Fruit fly (Drosophila melanogaster) whole organism, embryonic: ENCODE data around the gene CG17207.
A peak's percentile ranks its signal among the peaks of the same experiment; 100 is the strongest.

Experiments
- ATbp ChIP-seq: fragments of 200-800 bp; sonication (Bioruptor generic); optimal IDR thresholded peaks from 2 replicates; lab custom pipeline; 2017; ENCODE audit warnings: missing biosample characterization, mild to moderate bottlenecking, missing genetic modification characterization, missing genetic modification reagents
- Antp ChIP-seq: fragments of 200-800 bp; sonication (Bioruptor generic); optimal IDR thresholded peaks from 3 replicates; lab custom pipeline; 2016; ENCODE audit warnings: missing biosample characterization, missing genetic modification characterization
- CG12659 ChIP-seq: fragments of 200-800 bp; sonication (Bioruptor generic); optimal IDR thresholded peaks from 3 replicates; lab custom pipeline; 2017; ENCODE audit warnings: mild to moderate bottlenecking, missing biosample characterization, missing genetic modification reagents, missing genetic modification characterization
- CG14014 ChIP-seq: fragments of 200-800 bp; sonication (Bioruptor generic); IDR thresholded peaks from 2 replicates; pipeline ENCODE4 v1.3.6; 2022; ENCODE audit warnings: missing biosample characterization, missing genetic modification characterization
- CG14965 ChIP-seq: fragments of 200-800 bp; sonication (Bioruptor generic); optimal IDR thresholded peaks from 2 replicates; lab custom pipeline; 2016; ENCODE audit warnings: missing biosample characterization, missing genetic modification characterization, borderline replicate concordance
- CG15269 ChIP-seq: fragments of 200-800 bp; sonication (Bioruptor generic); optimal IDR thresholded peaks from 2 replicates; lab custom pipeline; 2018; ENCODE audit warnings: missing biosample characterization, mild to moderate bottlenecking, missing genetic modification characterization, moderate library complexity
- CG17802 ChIP-seq: fragments of 200-800 bp; sonication (Bioruptor generic); optimal IDR thresholded peaks from 2 replicates; lab custom pipeline; 2018; ENCODE audit warnings: missing biosample characterization, mild to moderate bottlenecking, missing genetic modification characterization, moderate library complexity
- CG17829 ChIP-seq: fragments of 200-800 bp; optimal IDR thresholded peaks from 2 replicates; lab custom pipeline; 2019; ENCODE audit warnings: missing biosample characterization, mild to moderate bottlenecking, missing genetic modification characterization, moderate library complexity
- CG18619 ChIP-seq: fragments of 200-800 bp; sonication (Bioruptor generic); optimal IDR thresholded peaks from 3 replicates; lab custom pipeline; 2017; ENCODE audit warnings: missing biosample characterization, mild to moderate bottlenecking, missing genetic modification characterization
- CG2116 ChIP-seq: fragments of 200-800 bp; sonication (Bioruptor generic); optimal IDR thresholded peaks from 3 replicates; lab custom pipeline; 2018; ENCODE audit warnings: missing biosample characterization, mild to moderate bottlenecking, missing genetic modification characterization
- CG2199 ChIP-seq: fragments of 200-800 bp; sonication (Bioruptor generic); IDR thresholded peaks from 3 replicates; pipeline ENCODE4 v1.3.6; 2022; ENCODE audit warnings: missing biosample characterization, missing genetic modification characterization
- CG31224 ChIP-seq: fragments of 200-800 bp; sonication (Bioruptor generic); IDR thresholded peaks from 2 replicates; pipeline ENCODE4 v1.3.6; 2022; ENCODE audit warnings: missing biosample characterization, missing genetic modification characterization
- CG34224 ChIP-seq: fragments of 200-800 bp; sonication (Bioruptor generic); IDR thresholded peaks from 3 replicates; pipeline ENCODE4 v1.3.6; 2022; ENCODE audit warnings: missing biosample characterization, missing genetic modification characterization; ENCODE audit not compliant: partially characterized antibody
- CG3838 ChIP-seq: fragments of 200-800 bp; sonication (Bioruptor generic); optimal IDR thresholded peaks from 3 replicates; lab custom pipeline; 2016; ENCODE audit warnings: missing biosample characterization, missing genetic modification characterization
- CG4424 ChIP-seq: fragments of 200-800 bp; sonication (Bioruptor generic); optimal IDR thresholded peaks from 3 replicates; lab custom pipeline; 2016; ENCODE audit warnings: missing biosample characterization, missing genetic modification characterization
- CG4854 ChIP-seq: fragments of 200-800 bp; sonication (Bioruptor generic); optimal IDR thresholded peaks from 2 replicates; lab custom pipeline; 2016; ENCODE audit warnings: missing biosample characterization, missing genetic modification characterization, inconsistent platforms
- CG5953 ChIP-seq: fragments of 200-800 bp; sonication (Bioruptor generic); IDR thresholded peaks from 2 replicates; pipeline ENCODE4 v1.3.6; 2022; ENCODE audit warnings: missing biosample characterization, missing genetic modification characterization
- CG6654 ChIP-seq: fragments of 200-800 bp; sonication (Bioruptor generic); optimal IDR thresholded peaks from 2 replicates; lab custom pipeline; 2017; ENCODE audit warnings: missing biosample characterization, mild to moderate bottlenecking, missing genetic modification characterization
- CG6689 ChIP-seq: fragments of 200-800 bp; sonication (Bioruptor generic); IDR thresholded peaks from 2 replicates; pipeline ENCODE4 v1.3.6; 2022; ENCODE audit warnings: missing biosample characterization, missing genetic modification characterization
- CG6854 ChIP-seq: fragments of 200-800 bp; sonication (Bioruptor generic); optimal IDR thresholded peaks from 3 replicates; lab custom pipeline; 2017; ENCODE audit warnings: missing biosample characterization, mild to moderate bottlenecking, missing genetic modification characterization
- CG8359 ChIP-seq: fragments of 200-800 bp; sonication (Bioruptor generic); optimal IDR thresholded peaks from 2 replicates; lab custom pipeline; 2017; ENCODE audit warnings: missing biosample characterization, mild to moderate bottlenecking, missing genetic modification characterization, borderline replicate concordance
- CrebB ChIP-seq: fragments of 200-800 bp; sonication (Bioruptor generic); optimal IDR thresholded peaks from 3 replicates; lab custom pipeline; 2018; ENCODE audit warnings: missing biosample characterization, mild to moderate bottlenecking, missing genetic modification characterization
- Dref ChIP-seq: fragments of 200-800 bp; sonication (Bioruptor generic); IDR thresholded peaks from 2 replicates; pipeline ENCODE4 v1.3.6; 2022; ENCODE audit warnings: missing biosample characterization, missing genetic modification characterization
- E2f1 ChIP-seq: fragments of 200-800 bp; sonication (Bioruptor generic); IDR thresholded peaks from 2 replicates; pipeline ENCODE4 v1.3.6; 2022; ENCODE audit warnings: missing biosample characterization, missing genetic modification characterization
- Ets65A ChIP-seq: fragments of 200-800 bp; sonication (Bioruptor generic); peaks from one replicate; lab custom pipeline; 2016; ENCODE audit warnings: missing biosample characterization, missing genetic modification characterization
- Gsc ChIP-seq: fragments of 200-800 bp; sonication (Bioruptor generic); IDR thresholded peaks from 2 replicates; pipeline ENCODE4 v1.3.6; 2022; ENCODE audit warnings: missing biosample characterization, missing genetic modification characterization
- H15 ChIP-seq: fragments of 200-800 bp; sonication (Bioruptor generic); IDR thresholded peaks from 3 replicates; pipeline ENCODE4 v1.3.6; 2022; ENCODE audit warnings: missing biosample characterization, missing genetic modification characterization
- HLH3B ChIP-seq: fragments of 200-800 bp; sonication (Bioruptor generic); IDR thresholded peaks from 2 replicates; pipeline ENCODE4 v1.3.6; 2022; ENCODE audit warnings: missing biosample characterization, missing genetic modification characterization
- HLHmδ ChIP-seq: fragments of 200-800 bp; sonication (Bioruptor generic); optimal IDR thresholded peaks from 2 replicates; lab custom pipeline; 2018; ENCODE audit warnings: missing biosample characterization, mild to moderate bottlenecking, missing genetic modification characterization, moderate library complexity
- Hr39 ChIP-seq: fragments of >200 bp; optimal IDR thresholded peaks from 2 replicates; lab custom pipeline; 2017
- Max ChIP-seq: fragments of 200-800 bp; sonication (Bioruptor generic); optimal IDR thresholded peaks from 2 replicates; lab custom pipeline; 2016; ENCODE audit warnings: missing biosample characterization, mild to moderate bottlenecking, missing genetic modification characterization
- NC2β ChIP-seq: fragments of 200-800 bp; sonication (Bioruptor generic); optimal IDR thresholded peaks from 2 replicates; lab custom pipeline; 2016; ENCODE audit warnings: missing biosample characterization, missing genetic modification characterization
- Opbp ChIP-seq: fragments of 200-800 bp; sonication (Bioruptor generic); IDR thresholded peaks from 3 replicates; pipeline ENCODE4 v1.3.6; 2022; ENCODE audit warnings: missing biosample characterization, missing genetic modification characterization; ENCODE audit not compliant: partially characterized antibody
- Poxn ChIP-seq: fragments of 200-800 bp; sonication (Bioruptor generic); IDR thresholded peaks from 2 replicates; pipeline ENCODE4 v1.3.6; 2022; ENCODE audit warnings: missing biosample characterization, missing genetic modification characterization
- Rfx ChIP-seq: fragments of 200-800 bp; sonication (Bioruptor generic); IDR thresholded peaks from 2 replicates; pipeline ENCODE4 v1.3.6; 2022; ENCODE audit warnings: missing biosample characterization, missing genetic modification characterization
- Spps ChIP-seq: fragments of 200-800 bp; sonication (Bioruptor generic); optimal IDR thresholded peaks from 2 replicates; lab custom pipeline; 2018; ENCODE audit warnings: missing biosample characterization, mild to moderate bottlenecking, missing genetic modification characterization
- Xbp1 ChIP-seq: fragments of 200-800 bp; sonication (Bioruptor generic); optimal IDR thresholded peaks from 3 replicates; lab custom pipeline; 2016; ENCODE audit warnings: missing biosample characterization, mild to moderate bottlenecking, missing genetic modification characterization
- ash1 ChIP-seq: fragments of 200-800 bp; sonication (Bioruptor generic); optimal IDR thresholded peaks from 2 replicates; lab custom pipeline; 2018; ENCODE audit warnings: missing biosample characterization, mild to moderate bottlenecking, missing genetic modification characterization
- chinmo ChIP-seq: fragments of 200-800 bp; sonication (Bioruptor generic); IDR thresholded peaks from 4 replicates; pipeline ENCODE4 v1.3.6; 2022; ENCODE audit warnings: missing biosample characterization, missing genetic modification characterization; ENCODE audit not compliant: partially characterized antibody
- ci ChIP-seq: fragments of 200-800 bp; sonication (Bioruptor generic); IDR thresholded peaks from 3 replicates; pipeline ENCODE4 v1.3.6; 2022; ENCODE audit warnings: missing biosample characterization, missing genetic modification characterization
- corto ChIP-seq: fragments of 200-800 bp; sonication (Bioruptor generic); optimal IDR thresholded peaks from 2 replicates; lab custom pipeline; 2016; ENCODE audit warnings: missing biosample characterization, mild to moderate bottlenecking, missing genetic modification characterization, moderate library complexity
- da ChIP-seq: fragments of 200-800 bp; sonication (Bioruptor generic); optimal IDR thresholded peaks from 2 replicates; lab custom pipeline; 2016; ENCODE audit warnings: missing biosample characterization, missing genetic modification characterization
- fd102C ChIP-seq: fragments of 200-800 bp; sonication (Bioruptor generic); optimal IDR thresholded peaks from 2 replicates; lab custom pipeline; 2018; ENCODE audit warnings: missing biosample characterization, mild to moderate bottlenecking, missing genetic modification characterization, moderate library complexity
- fd3F ChIP-seq: fragments of 200-800 bp; sonication (Bioruptor generic); optimal IDR thresholded peaks from 2 replicates; lab custom pipeline; 2018; ENCODE audit warnings: missing biosample characterization, mild to moderate bottlenecking, missing genetic modification characterization, moderate library complexity
- hbn ChIP-seq: fragments of 200-800 bp; sonication (Bioruptor generic); IDR thresholded peaks from 2 replicates; pipeline ENCODE4 v1.3.6; 2022; ENCODE audit warnings: missing biosample characterization, missing genetic modification characterization; ENCODE audit not compliant: partially characterized antibody
- inv ChIP-seq: fragments of 200-800 bp; sonication (Bioruptor generic); IDR thresholded peaks from 2 replicates; pipeline ENCODE4 v1.3.6; 2022; ENCODE audit warnings: missing biosample characterization, missing genetic modification characterization; ENCODE audit not compliant: partially characterized antibody
- lilli ChIP-seq: fragments of 200-800 bp; sonication (Bioruptor generic); optimal IDR thresholded peaks from 3 replicates; lab custom pipeline; 2016; ENCODE audit warnings: missing biosample characterization, missing genetic modification characterization
- pum ChIP-seq: fragments of 200-800 bp; sonication (Bioruptor generic); optimal IDR thresholded peaks from 2 replicates; lab custom pipeline; 2016; ENCODE audit warnings: missing biosample characterization, missing genetic modification characterization
- sim ChIP-seq: fragments of 200-800 bp; sonication (Bioruptor generic); IDR thresholded peaks from 2 replicates; pipeline ENCODE4 v1.3.6; 2022; ENCODE audit warnings: missing biosample characterization, missing genetic modification characterization
- sr ChIP-seq: fragments of 200-800 bp; sonication (Bioruptor generic); IDR thresholded peaks from 3 replicates; pipeline ENCODE4 v1.3.6; 2022; ENCODE audit warnings: missing biosample characterization, missing genetic modification characterization
- unc-4 ChIP-seq: fragments of 200-800 bp; sonication (Bioruptor generic); IDR thresholded peaks from 2 replicates; pipeline ENCODE4 v1.3.6; 2022; ENCODE audit warnings: missing biosample characterization, missing genetic modification characterization; ENCODE audit not compliant: partially characterized antibody

CG17207 gene

dm6 chr3R:12449617-12450242 lies 10.8 kb upstream of the CG17207 start (continued):
- no peak for TF ChIP-seq H15 (GFP tag; lab: Robert Waterston, UW)
- TF ChIP-seq Antp (GFP tag; lab: Kevin White, UChicago) = no peak
- no peak for TF ChIP-seq CrebB (tag; lab: Kevin White, UChicago)
- TF ChIP-seq Opbp (GFP tag; lab: Robert Waterston, UW) = 0 out of 3 replicates have a peak, but pooled peaks have one; percentile 25
- TF ChIP-seq CG6854 (GFP tag; lab: Kevin White, UChicago) = no peak
- no peak for TF ChIP-seq CG4854
- TF ChIP-seq Spps (tag; lab: Kevin White, UChicago) = no peak
- no peak for TF ChIP-seq CG12659 (GFP tag; lab: Kevin White, UChicago)
- no peak; the same call in 1 of the 2 replicates for TF ChIP-seq CG6689 (GFP tag; lab: Robert Waterston, UW)
- no peak for TF ChIP-seq CG14965
- TF ChIP-seq NC2β = no peak
- no peak for TF ChIP-seq E2f1
- TF ChIP-seq CG3838 = no peak
- TF ChIP-seq CG17829 (tag; lab: Kevin White, UChicago) = no peak
- TF ChIP-seq CG31224 = no peak
- no peak for TF ChIP-seq HLHmδ
- no peak for TF ChIP-seq chinmo
- TF ChIP-seq fd102C = no peak
- peak; percentile 76; the same call in 2 of the 3 replicates for TF ChIP-seq sr (GFP tag; lab: Robert Waterston, UW)
- TF ChIP-seq lilli (GFP tag; lab: Kevin White, UChicago) = no peak
- no peak for TF ChIP-seq CG17802
- TF ChIP-seq CG15269 (tag; lab: Kevin White, UChicago) = no peak
- TF ChIP-seq Max (GFP tag; lab: Kevin White, UChicago) = no peak
- TF ChIP-seq CG5953 (GFP tag; lab: Robert Waterston, UW) = 0 out of 2 replicates have a peak, but pooled peaks have one; percentile 19
- peak; percentile 12; the same call in 1 of the 2 replicates for TF ChIP-seq Rfx (GFP tag; lab: Robert Waterston, UW)
- TF ChIP-seq CG34224 (GFP tag; lab: Robert Waterston, UW) = no peak
- TF ChIP-seq ash1 = no peak
- TF ChIP-seq da (GFP tag; lab: Kevin White, UChicago) = no peak
- no peak for TF ChIP-seq HLH3B (GFP tag; lab: Robert Waterston, UW)
- no peak for TF ChIP-seq fd3F (GFP tag; lab: Kevin White, UChicago)
- TF ChIP-seq corto (GFP tag; lab: Kevin White, UChicago) = no peak
- 0 out of 3 replicates have a peak, but pooled peaks have one; percentile 32 for TF ChIP-seq CG2199 (GFP tag; lab: Robert Waterston, UW)
- no peak for TF ChIP-seq CG18619
- no peak for TF ChIP-seq CG4424 (GFP tag; lab: Kevin White, UChicago)
- TF ChIP-seq Dref = no peak
- TF ChIP-seq Xbp1 (GFP tag; lab: Kevin White, UChicago) = no peak
- TF ChIP-seq CG2116 = no peak
- no peak for TF ChIP-seq Gsc (GFP tag; lab: Robert Waterston, UW)
- TF ChIP-seq pum (GFP tag; lab: Kevin White, UChicago) = no peak
- TF ChIP-seq CG6654 (GFP tag; lab: Kevin White, UChicago) = no peak
- TF ChIP-seq ci (GFP tag; lab: Robert Waterston, UW) = no peak
- TF ChIP-seq CG14014 (GFP tag; lab: Robert Waterston, UW) = no peak
- no peak for TF ChIP-seq inv (GFP tag; lab: Robert Waterston, UW)
- TF ChIP-seq Ets65A (GFP tag; lab: Kevin White, UChicago) = no peak
- no peak for TF ChIP-seq sim (GFP tag; lab: Robert Waterston, UW)
- no peak for TF ChIP-seq Hr39 (lab: Kevin White, UChicago)
- no peak for TF ChIP-seq Poxn
- no peak for TF ChIP-seq hbn
- no peak for TF ChIP-seq CG8359 (GFP tag; lab: Kevin White, UChicago)
- peak; percentile 20 for TF ChIP-seq ATbp (GFP tag; lab: Kevin White, UChicago)
- TF ChIP-seq unc-4 (GFP tag; lab: Robert Waterston, UW) = no peak
